Worm (Caenorhabditis elegans) whole organism, L1 larva: ENCODE measurements around the gene nlp-76.

ENCODE experiments used
- F16B12.6 ChIP-seq: fragments of 150-350 bp; optimal IDR thresholded peaks from 2 replicates; lab custom pipeline; 2014; ENCODE audit warnings: missing biosample characterization, missing genetic modification characterization
- fkh-10 ChIP-seq: sonication (generic microtip); optimal IDR thresholded peaks from 2 replicates; lab custom pipeline; 2017; ENCODE audit warnings: missing biosample characterization, missing genetic modification reagents, missing genetic modification characterization
- snpc-4 ChIP-seq: fragments of 150-350 bp; optimal IDR thresholded peaks from 2 replicates; lab custom pipeline; 2014; ENCODE audit warnings: missing biosample characterization, missing genetic modification characterization
- xbp-1 ChIP-seq: sonication (generic microtip); optimal IDR thresholded peaks from 2 replicates; lab custom pipeline; 2016; ENCODE audit warnings: missing genetic modification characterization, missing compliant biosample characterization

- no peak for TF ChIP-seq xbp-1 (tag; lab: Kevin White, UChicago)
- TF ChIP-seq F16B12.6 (tag; lab: Kevin White, UChicago): no peak
- TF ChIP-seq snpc-4 (tag; lab: Kevin White, UChicago): no peak
- no peak for TF ChIP-seq fkh-10 (GFP tag; lab: Kevin White, UChicago)
Observed at ce11 chrX:12635010-12635409, 28.7 kb downstream of the nlp-76 start.
